Worm (Caenorhabditis elegans) whole organism, L2 larva: ENCODE results near the gene C40H1.3.

Source experiments
- R02D3.7 ChIP-seq: fragments of 150-350 bp; optimal IDR thresholded peaks from 2 replicates; lab custom pipeline; 2014; ENCODE audit warnings: missing biosample characterization, missing genetic modification characterization
- aly-2 ChIP-seq: fragments of 150-350 bp; optimal IDR thresholded peaks from 2 replicates; lab custom pipeline; 2014; ENCODE audit warnings: missing biosample characterization, missing genetic modification characterization
- egl-27 ChIP-seq: sonication (generic microtip); optimal IDR thresholded peaks from 3 replicates; lab custom pipeline; 2017; ENCODE audit warnings: missing biosample characterization, missing genetic modification reagents, missing genetic modification characterization
- elt-3 ChIP-seq: sonication (generic microtip); optimal IDR thresholded peaks from 2 replicates; lab custom pipeline; 2017; ENCODE audit warnings: missing biosample characterization, missing genetic modification characterization
- fos-1 ChIP-seq: fragments of 150-350 bp; optimal IDR thresholded peaks from 2 replicates; lab custom pipeline; 2014; ENCODE audit warnings: missing biosample characterization, missing genetic modification characterization
- lin-13 ChIP-seq: fragments of 150-350 bp; optimal IDR thresholded peaks from 2 replicates; lab custom pipeline; 2014; ENCODE audit warnings: missing biosample characterization, missing genetic modification reagents, missing genetic modification characterization
- lsy-2 ChIP-seq, 2 experiments: fragments of 150-350 bp in 1 of 2; sonication (generic microtip) in 1 of 2; optimal IDR thresholded peaks; 2 replicates each; lab custom pipeline; 2014 to 2017; ENCODE audit warnings: missing biosample characterization in 2 of 2, missing genetic modification characterization in 2 of 2
- nhr-23 ChIP-seq: fragments of 150-350 bp; optimal IDR thresholded peaks from 2 replicates; lab custom pipeline; 2014; ENCODE audit warnings: missing biosample characterization, missing genetic modification reagents, missing genetic modification characterization
- skn-1 ChIP-seq: sonication (generic microtip); optimal IDR thresholded peaks from 2 replicates; lab custom pipeline; 2017; ENCODE audit warnings: missing biosample characterization, missing genetic modification characterization
- ztf-11 ChIP-seq: sonication (generic microtip); optimal IDR thresholded peaks from 2 replicates; lab custom pipeline; 2017; ENCODE audit warnings: missing biosample characterization, missing genetic modification characterization

DNA sequence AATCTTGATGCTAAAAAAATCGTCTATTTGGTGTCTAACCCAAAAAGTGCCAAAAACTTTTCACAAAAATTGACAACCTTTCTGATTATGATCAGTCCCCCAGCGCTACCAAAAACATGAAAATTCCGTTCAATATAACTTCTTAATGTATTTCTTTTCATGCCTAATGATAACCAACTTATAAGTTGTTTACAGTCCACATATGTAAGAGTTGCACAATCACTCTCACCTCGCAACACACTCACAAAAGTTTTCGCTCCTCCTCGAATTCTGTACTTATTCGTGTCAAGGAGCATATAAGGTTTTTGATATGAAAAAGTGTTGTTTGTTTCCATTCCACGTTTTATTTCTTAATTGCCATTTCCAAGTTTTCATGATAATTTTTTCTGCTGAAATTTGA lies 40.6 kb downstream of the C40H1.3 start:
- TF ChIP-seq elt-3 (tag; lab: Kevin White, UChicago) (no peak), skn-1 (tag; lab: Kevin White, UChicago) (no peak), aly-2 (tag; lab: Kevin White, UChicago) (no peak), lsy-2 (tag; optimal IDR thresholded peaks at IDR 0.05; lab: Kevin White, UChicago) (no peak), ztf-11 (tag; lab: Kevin White, UChicago) (no peak), nhr-23 (tag; lab: Kevin White, UChicago) (no peak), lin-13 (no peak), R02D3.7 (tag; lab: Kevin White, UChicago) (no peak), fos-1 (peak; percentile 28), egl-27 (no peak)
